Worm (Caenorhabditis elegans) whole organism, mixed stage, embryonic: ENCODE results near the gene C46E10.8.

Experiments used
- ces-1 ChIP-seq: fragments of 150-350 bp; optimal IDR thresholded peaks from 2 replicates; lab custom pipeline; 2014; ENCODE audit warnings: missing biosample characterization, missing genetic modification reagents, missing genetic modification characterization
- elt-1 ChIP-seq: sonication (generic microtip); optimal IDR thresholded peaks from 2 replicates; lab custom pipeline; 2017; ENCODE audit warnings: missing genetic modification characterization, mild to moderate bottlenecking, missing compliant biosample characterization, antibody characterized with exemption, moderate library complexity, borderline replicate concordance; ENCODE audit not compliant: insufficient read depth
- elt-3 ChIP-seq: fragments of 150-350 bp; optimal IDR thresholded peaks from 2 replicates; lab custom pipeline; 2014; ENCODE audit warnings: missing biosample characterization, missing genetic modification characterization
- hlh-1 ChIP-seq: fragments of 150-350 bp; optimal IDR thresholded peaks from 2 replicates; lab custom pipeline; 2014; ENCODE audit warnings: missing biosample characterization, missing genetic modification reagents, missing genetic modification characterization
- lsy-2 ChIP-seq: fragments of 150-350 bp; optimal IDR thresholded peaks from 2 replicates; lab custom pipeline; 2014; ENCODE audit warnings: missing biosample characterization, missing genetic modification characterization
- nhr-237 ChIP-seq: fragments of 150-350 bp; optimal IDR thresholded peaks from 2 replicates; lab custom pipeline; 2014; ENCODE audit warnings: missing biosample characterization, missing genetic modification characterization
- pha-4 ChIP-seq: fragments of 150-350 bp; optimal IDR thresholded peaks from 2 replicates; lab custom pipeline; 2018; ENCODE audit warnings: missing biosample characterization, missing genetic modification reagents, missing genetic modification characterization
- snpc-4 ChIP-seq: fragments of 150-350 bp; optimal IDR thresholded peaks from 2 replicates; lab custom pipeline; 2014; ENCODE audit warnings: missing biosample characterization, missing genetic modification characterization
- unc-120 ChIP-seq: sonication (generic microtip); optimal IDR thresholded peaks from 2 replicates; lab custom pipeline; 2017; ENCODE audit warnings: missing genetic modification characterization, missing compliant biosample characterization; ENCODE audit not compliant: poor library complexity, severe bottlenecking
- unc-39 ChIP-seq: fragments of 150-350 bp; optimal IDR thresholded peaks from 2 replicates; lab custom pipeline; 2014; ENCODE audit warnings: missing biosample characterization, missing genetic modification characterization

ce11 chrII:3678978-3679377 is 48.9 kb downstream of the C46E10.8 start:
- TF ChIP-seq ces-1, result no peak
- no peak for TF ChIP-seq elt-1
- no peak for TF ChIP-seq elt-3 (tag; lab: Kevin White, UChicago)
- no peak for TF ChIP-seq unc-39 (tag; lab: Kevin White, UChicago)
- no peak for TF ChIP-seq unc-120
- no peak for TF ChIP-seq nhr-237 (tag; lab: Kevin White, UChicago)
- TF ChIP-seq lsy-2 (tag; lab: Kevin White, UChicago), result no peak
- no peak for TF ChIP-seq pha-4 (tag; lab: Kevin White, UChicago)
- no peak for TF ChIP-seq hlh-1 (tag; lab: Kevin White, UChicago)
- TF ChIP-seq snpc-4 (tag; lab: Kevin White, UChicago), result no peak
